Fruit fly (Drosophila melanogaster): ENCODE results near the gene CG2150.

Gene CG2150

DNA sequence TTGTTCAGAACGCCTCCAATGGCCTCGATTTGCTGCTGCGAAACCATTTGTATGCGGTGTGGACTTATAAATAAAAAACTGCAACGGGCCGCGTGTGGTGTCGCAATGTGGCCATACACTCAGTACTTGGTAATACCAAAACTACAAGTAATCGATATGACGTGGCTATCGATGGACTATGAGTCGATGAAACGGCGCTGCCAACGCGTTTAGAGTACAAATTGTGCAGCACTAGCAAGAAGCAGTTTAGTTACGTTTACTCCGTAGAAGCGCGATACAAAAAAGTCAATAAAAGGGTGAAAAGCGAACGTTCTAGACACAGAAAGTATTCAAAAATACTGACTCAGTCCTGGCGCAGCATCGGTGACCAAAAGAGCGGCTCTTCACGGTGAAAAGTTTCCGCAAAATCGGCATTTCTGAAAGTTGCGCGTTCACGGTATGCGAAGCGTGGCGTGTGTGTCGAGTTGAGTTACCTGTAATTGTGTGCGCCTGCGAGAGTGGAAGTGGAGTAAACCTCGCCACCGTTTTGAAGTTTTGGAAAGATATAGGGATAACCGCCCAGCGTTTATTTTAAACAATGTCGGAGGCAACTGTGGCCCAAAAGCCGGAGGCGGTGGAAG is 17.0 kb downstream of the CG2150 start, which contains the start of the genes nero and CG1910:
TSS of gene nero (minus strand) at position 130 of the 620 bp plus-strand sequence.
TSS of gene CG1910 (plus strand) at position 215 of the 620 bp plus-strand sequence.
- TF ChIP-seq Sin3A (optimal IDR thresholded peaks at IDR 0.05) = no peak
- TF ChIP-seq Myc (optimal IDR thresholded peaks at IDR 0.05) = no peak
- no peak for TF ChIP-seq h (optimal IDR thresholded peaks at IDR 0.05)
- no peak for TF ChIP-seq ttk (optimal IDR thresholded peaks at IDR 0.05)
- TF ChIP-seq psq (optimal IDR thresholded peaks at IDR 0.05) = no peak

dm6 chr3R:31745629-31746081 is 18.9 kb downstream of the CG2150 start, which contains the start of gene awd:
awd (minus strand) TSS chr3R:31746077.
- TF ChIP-seq psq (optimal IDR thresholded peaks at IDR 0.05) (no peak), Sin3A (optimal IDR thresholded peaks at IDR 0.05) (no peak), h (optimal IDR thresholded peaks at IDR 0.05) (no peak), Myc (optimal IDR thresholded peaks at IDR 0.05) (no peak), ttk (optimal IDR thresholded peaks at IDR 0.05) (no peak), insv (optimal IDR thresholded peaks at IDR 0.05) (no peak)

- TF ChIP-seq h (optimal IDR thresholded peaks at IDR 0.05) (no peak), ttk (optimal IDR thresholded peaks at IDR 0.05) (no peak), Sin3A (optimal IDR thresholded peaks at IDR 0.05) (no peak), insv (optimal IDR thresholded peaks at IDR 0.05) (no peak)
These were observed 20.4 kb downstream of the CG2150 start, which contains the start of gene CG1896 for dm6 chr3R:31744044-31744652. CG1896 (plus strand) TSS chr3R:31744282.

DNA sequence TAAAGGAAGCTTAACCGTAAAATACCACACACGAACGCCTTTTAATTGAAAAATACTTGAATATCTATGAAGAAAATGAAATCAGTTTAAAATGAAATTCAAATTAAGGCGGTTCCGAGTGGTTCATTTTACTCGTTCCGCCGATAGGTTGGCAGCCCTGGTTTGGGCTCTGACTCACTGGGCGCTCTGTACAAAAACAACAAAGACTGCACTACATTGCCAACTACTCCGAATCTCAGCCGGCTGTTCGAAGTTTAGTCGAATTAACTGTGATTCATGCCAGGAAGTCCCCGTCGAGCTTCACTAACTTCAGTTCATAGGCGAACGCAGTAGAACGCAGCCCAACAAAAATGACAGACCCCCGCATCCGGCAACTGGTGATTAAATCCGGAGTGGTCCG is 21.3 kb downstream of the CG2150 start, which contains the start of gene Tbca:
TSS of gene Tbca (plus strand) at position 212 of the 400 bp plus-strand sequence.
- no peak for TF ChIP-seq h (optimal IDR thresholded peaks at IDR 0.05)
- TF ChIP-seq psq (optimal IDR thresholded peaks at IDR 0.05) = no peak
- no peak for TF ChIP-seq insv (optimal IDR thresholded peaks at IDR 0.05)
- no peak for TF ChIP-seq Myc (optimal IDR thresholded peaks at IDR 0.05)
- TF ChIP-seq ttk (optimal IDR thresholded peaks at IDR 0.05) = no peak
- TF ChIP-seq Sin3A (optimal IDR thresholded peaks at IDR 0.05) = no peak

DNA sequence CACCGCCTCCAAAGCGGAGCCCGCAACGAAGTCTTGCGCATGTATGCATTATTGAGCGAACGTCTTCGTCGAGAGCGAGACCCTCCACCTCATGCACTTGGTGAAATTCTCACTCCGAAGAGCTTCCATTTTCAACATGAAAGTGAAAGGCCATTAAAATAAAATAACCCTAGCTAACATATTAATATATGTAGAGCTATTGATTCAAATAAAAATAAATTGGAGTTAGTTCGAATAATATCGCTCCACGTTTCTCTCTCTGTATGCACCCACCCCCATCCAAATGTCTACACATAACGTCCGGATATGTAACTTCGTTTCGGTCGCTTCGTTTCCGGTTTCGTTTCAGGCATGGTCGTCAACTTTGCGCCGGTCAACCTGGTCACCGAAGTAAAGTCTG is 23.3 kb downstream of the CG2150 start:
- no peak for TF ChIP-seq ttk (optimal IDR thresholded peaks at IDR 0.05)
- TF ChIP-seq Myc (optimal IDR thresholded peaks at IDR 0.05) = no peak
- TF ChIP-seq insv (optimal IDR thresholded peaks at IDR 0.05) = no peak
- no peak for TF ChIP-seq Sin3A (optimal IDR thresholded peaks at IDR 0.05)
- no peak for TF ChIP-seq h (optimal IDR thresholded peaks at IDR 0.05)
- no peak for TF ChIP-seq psq (optimal IDR thresholded peaks at IDR 0.05)

- TF ChIP-seq h (optimal IDR thresholded peaks at IDR 0.05) (no peak), Myc (optimal IDR thresholded peaks at IDR 0.05) (no peak), psq (optimal IDR thresholded peaks at IDR 0.05) (no peak), ttk (optimal IDR thresholded peaks at IDR 0.05) (no peak), Sin3A (optimal IDR thresholded peaks at IDR 0.05) (no peak), insv (optimal IDR thresholded peaks at IDR 0.05) (no peak)
These were observed 25.3 kb downstream of the CG2150 start for dm6 chr3R:31739067-31739786.

DNA sequence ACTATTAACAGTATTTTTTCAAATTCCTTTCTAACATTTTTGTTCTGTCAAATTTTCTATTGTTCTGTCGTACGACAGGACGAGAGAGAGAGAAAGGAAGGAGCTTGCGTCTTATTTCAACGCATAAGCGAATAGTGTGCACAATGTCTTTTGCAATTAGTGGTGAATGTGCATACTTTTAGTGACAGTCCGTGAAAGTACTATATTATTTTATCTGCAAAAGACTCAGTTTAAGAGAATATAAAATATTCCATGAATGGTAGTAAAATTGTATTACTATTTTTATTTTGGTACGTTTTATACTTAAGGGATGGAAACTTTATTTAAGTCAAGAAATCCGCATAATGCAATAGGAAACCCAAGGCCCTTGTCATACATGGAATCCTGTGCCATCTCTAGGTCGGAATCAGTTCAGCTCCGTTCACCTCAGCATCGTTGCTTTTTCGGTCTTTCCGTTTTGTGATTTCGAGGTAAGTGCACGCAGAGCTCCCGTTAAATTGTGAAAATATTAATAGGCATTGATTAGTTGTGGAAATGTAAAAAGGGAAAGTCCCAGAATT is 26.4 kb downstream of the CG2150 start, which contains the start of gene eEF1alpha2:
TSS of gene eEF1alpha2 (plus strand) at position 409 of the 560 bp plus-strand sequence.
- TF ChIP-seq h (optimal IDR thresholded peaks at IDR 0.05) (no peak), ttk (optimal IDR thresholded peaks at IDR 0.05) (no peak), Sin3A (optimal IDR thresholded peaks at IDR 0.05) (no peak), insv (optimal IDR thresholded peaks at IDR 0.05) (no peak), psq (optimal IDR thresholded peaks at IDR 0.05) (no peak), Myc (optimal IDR thresholded peaks at IDR 0.05) (no peak)

DNA sequence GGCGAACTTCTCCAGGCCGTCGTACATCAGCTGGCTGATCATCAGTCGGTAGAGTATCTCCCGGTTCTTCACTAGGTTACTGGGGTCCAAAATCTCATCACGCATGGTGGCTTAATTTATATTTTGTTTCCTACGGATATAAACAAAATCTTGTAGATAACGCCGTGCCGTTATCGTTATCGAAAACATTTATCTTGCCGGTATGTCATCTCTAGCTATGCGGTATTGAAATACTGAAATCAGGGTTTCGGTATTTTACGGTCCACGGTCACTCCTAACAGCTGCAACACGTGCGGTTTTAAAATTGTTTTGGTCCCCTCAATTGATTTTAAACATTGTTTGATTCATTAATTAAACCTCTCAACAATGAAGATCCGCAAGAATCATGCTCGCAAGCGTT is 27.8 kb downstream of the CG2150 start, which contains the start of the genes CstF50 and CG11563:
TSS of gene CstF50 (minus strand) at position 188 of the 400 bp plus-strand sequence.
TSS of gene CG11563 (plus strand) at position 260 of the 400 bp plus-strand sequence.
- no peak for TF ChIP-seq h (optimal IDR thresholded peaks at IDR 0.05)
- TF ChIP-seq Myc (optimal IDR thresholded peaks at IDR 0.05) = no peak
- no peak for TF ChIP-seq psq (optimal IDR thresholded peaks at IDR 0.05)
- no peak for TF ChIP-seq Sin3A (optimal IDR thresholded peaks at IDR 0.05)

- no peak for TF ChIP-seq ttk (optimal IDR thresholded peaks at IDR 0.05)
- TF ChIP-seq h (optimal IDR thresholded peaks at IDR 0.05) = no peak
- TF ChIP-seq Sin3A (optimal IDR thresholded peaks at IDR 0.05) = no peak
- TF ChIP-seq Myc (optimal IDR thresholded peaks at IDR 0.05) = no peak
- no peak for TF ChIP-seq psq (optimal IDR thresholded peaks at IDR 0.05)
- TF ChIP-seq insv (optimal IDR thresholded peaks at IDR 0.05) = no peak
These were observed 36.8 kb downstream of the CG2150 start for dm6 chr3R:31727773-31728172.

dm6 chr3R:31726286-31726685 is 38.3 kb downstream of the CG2150 start:
- TF ChIP-seq Myc (optimal IDR thresholded peaks at IDR 0.05) (no peak), h (optimal IDR thresholded peaks at IDR 0.05) (no peak), Sin3A (optimal IDR thresholded peaks at IDR 0.05) (no peak), insv (optimal IDR thresholded peaks at IDR 0.05) (no peak)

- TF ChIP-seq psq (optimal IDR thresholded peaks at IDR 0.05) (no peak), Myc (optimal IDR thresholded peaks at IDR 0.05) (no peak), insv (optimal IDR thresholded peaks at IDR 0.05) (no peak)
These were observed 38.9 kb downstream of the CG2150 start for dm6 chr3R:31725486-31726227.

All from Kc167 (cell line).